Worm (Caenorhabditis elegans) whole organism, L2 larva: ENCODE measurements around the gene ZK381.2.

Experiments
- C34F6.9 ChIP-seq: fragments of 150-350 bp; optimal IDR thresholded peaks from 2 replicates; lab custom pipeline; 2014; ENCODE audit warnings: missing biosample characterization, missing genetic modification characterization
- Y55F3AM.14 ChIP-seq: fragments of 200-800 bp; sonication (Bioruptor generic); optimal IDR thresholded peaks from 2 replicates; lab custom pipeline; 2018; ENCODE audit warnings: mild to moderate bottlenecking, missing genetic modification characterization, missing compliant biosample characterization
- ZK546.5 ChIP-seq: sonication (generic microtip); optimal IDR thresholded peaks from 2 replicates; lab custom pipeline; 2017; ENCODE audit warnings: missing biosample characterization, missing genetic modification characterization
- alr-1 ChIP-seq: fragments of 150-350 bp; optimal IDR thresholded peaks from 2 replicates; lab custom pipeline; 2014; ENCODE audit warnings: missing biosample characterization, missing genetic modification characterization
- aly-2 ChIP-seq: fragments of 150-350 bp; optimal IDR thresholded peaks from 2 replicates; lab custom pipeline; 2014; ENCODE audit warnings: missing biosample characterization, missing genetic modification characterization
- ceh-16 ChIP-seq: fragments of 150-350 bp; optimal IDR thresholded peaks from 2 replicates; lab custom pipeline; 2014; ENCODE audit warnings: missing biosample characterization, missing genetic modification characterization
- crh-2 ChIP-seq: sonication (generic microtip); optimal IDR thresholded peaks from 2 replicates; lab custom pipeline; 2017; ENCODE audit warnings: missing biosample characterization, missing genetic modification characterization
- fos-1 ChIP-seq: fragments of 150-350 bp; optimal IDR thresholded peaks from 2 replicates; lab custom pipeline; 2014; ENCODE audit warnings: missing biosample characterization, missing genetic modification characterization
- mdl-1 ChIP-seq, 2 experiments: fragments of 150-350 bp in 1 of 2; sonication (generic microtip) in 1 of 2; optimal IDR thresholded peaks; 2 replicates each; lab custom pipeline; 2017; ENCODE audit warnings: missing biosample characterization in 2 of 2, missing genetic modification characterization in 2 of 2
- nhr-23 ChIP-seq: fragments of 150-350 bp; optimal IDR thresholded peaks from 2 replicates; lab custom pipeline; 2014; ENCODE audit warnings: missing biosample characterization, missing genetic modification reagents, missing genetic modification characterization
- nhr-77 ChIP-seq: fragments of 150-350 bp; optimal IDR thresholded peaks from 2 replicates; lab custom pipeline; 2014; ENCODE audit warnings: missing biosample characterization, missing genetic modification characterization
- sem-4 ChIP-seq: fragments of 150-350 bp; optimal IDR thresholded peaks from 2 replicates; lab custom pipeline; 2014; ENCODE audit warnings: missing biosample characterization, missing genetic modification reagents, missing genetic modification characterization
- unc-39 ChIP-seq: fragments of 150-350 bp; optimal IDR thresholded peaks from 2 replicates; lab custom pipeline; 2014; ENCODE audit warnings: missing biosample characterization, missing genetic modification characterization

ZK381.2 gene

DNA sequence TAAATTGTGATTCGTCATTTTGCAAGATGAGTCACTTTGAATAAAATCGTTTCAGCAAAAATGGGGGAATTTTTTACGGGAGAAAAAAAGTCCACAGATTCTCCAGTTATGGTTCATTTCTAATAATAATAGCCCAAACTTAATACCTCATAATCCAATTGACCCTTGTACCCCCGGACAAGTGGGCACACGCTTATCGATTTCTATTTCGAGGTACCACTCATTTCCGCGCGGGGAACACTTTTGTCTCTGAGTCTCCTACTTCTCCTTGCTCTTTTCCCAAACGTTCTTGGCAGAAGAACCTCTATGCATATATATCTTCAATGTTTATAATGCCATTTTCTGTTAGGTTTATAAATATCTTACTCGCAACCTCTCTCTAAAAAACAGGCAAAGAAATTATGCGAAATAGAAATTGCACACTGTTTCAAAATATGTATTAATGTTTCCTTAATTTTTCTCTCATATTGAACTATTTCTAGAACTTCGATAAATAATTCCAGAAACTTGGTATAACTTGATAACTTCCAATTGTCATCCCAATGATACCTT is 51.9 kb downstream of the ZK381.2 start, which contains the start of gene gldi-4:
gldi-4 (plus strand) TSS at position 502 of the 552 bp plus-strand sequence.
- no peak for TF ChIP-seq ceh-16 (tag; lab: Kevin White, UChicago)
- no peak for TF ChIP-seq alr-1 (tag; lab: Kevin White, UChicago)
- no peak for TF ChIP-seq C34F6.9 (tag; lab: Kevin White, UChicago)
- no peak for TF ChIP-seq nhr-77 (tag; lab: Kevin White, UChicago)
- TF ChIP-seq nhr-23 (tag; lab: Kevin White, UChicago): no peak
- TF ChIP-seq aly-2: no peak
- no peak for TF ChIP-seq mdl-1 (tag; optimal IDR thresholded peaks at IDR 0.05; lab: Kevin White, UChicago)
- no peak for TF ChIP-seq unc-39 (tag; lab: Kevin White, UChicago)
- no peak for TF ChIP-seq ZK546.5 (tag; lab: Kevin White, UChicago)
- TF ChIP-seq Y55F3AM.14 (GFP tag; lab: Kevin White, UChicago): no peak
- TF ChIP-seq sem-4: no peak
- TF ChIP-seq fos-1 (tag; lab: Kevin White, UChicago): no peak
- no peak for TF ChIP-seq crh-2 (tag; lab: Kevin White, UChicago)
